Worm (Caenorhabditis elegans) whole organism, early embryonic: ENCODE measurements around the gene srx-28.

Source experiments
- B0310.2 ChIP-seq: sonication (generic microtip); optimal IDR thresholded peaks from 2 replicates; lab custom pipeline; 2016; ENCODE audit warnings: mild to moderate bottlenecking, missing genetic modification characterization, missing compliant biosample characterization
- ama-1 ChIP-seq: fragments of 150-350 bp; optimal IDR thresholded peaks from 2 replicates; lab custom pipeline; 2014
- ceh-36 ChIP-seq: sonication (generic microtip); optimal IDR thresholded peaks from 2 replicates; lab custom pipeline; 2016; ENCODE audit warnings: missing genetic modification characterization, inconsistent platforms, missing compliant biosample characterization
- flt-1 ChIP-seq: fragments of 200-800 bp; sonication (Bioruptor generic); IDR thresholded peaks from 2 replicates; pipeline ENCODE4 v1.3.6; 2022; ENCODE audit warnings: missing genetic modification characterization, missing compliant biosample characterization
- hnd-1 ChIP-seq: sonication (generic microtip); optimal IDR thresholded peaks from 2 replicates; lab custom pipeline; 2016; ENCODE audit warnings: missing genetic modification characterization, missing compliant biosample characterization
- pes-1 ChIP-seq: fragments of 200-800 bp; sonication (Bioruptor generic); IDR thresholded peaks from 2 replicates; pipeline ENCODE4 v1.3.6; 2022; ENCODE audit warnings: missing genetic modification reagents, missing genetic modification characterization, missing compliant biosample characterization
- tbx-37 ChIP-seq: fragments of 200-800 bp; sonication (Bioruptor generic); conservative IDR thresholded peaks from 2 replicates; pipeline ENCODE4 v1.3.6; 2022; ENCODE audit warnings: missing genetic modification reagents, missing genetic modification characterization, missing compliant biosample characterization
- tra-4 ChIP-seq: sonication (generic microtip); optimal IDR thresholded peaks from 2 replicates; lab custom pipeline; 2017; ENCODE audit warnings: missing genetic modification characterization, missing compliant biosample characterization

ce11 chrV:2718688-2719185 is 38.3 kb downstream of the srx-28 start, which contains the start of gene srt-29:
- TF ChIP-seq flt-1 (no peak), ama-1 (lab: Kevin White, UChicago) (no peak), ceh-36 (tag; lab: Kevin White, UChicago) (no peak), B0310.2 (tag; lab: Kevin White, UChicago) (no peak), hnd-1 (tag; lab: Kevin White, UChicago) (no peak), pes-1 (GFP tag; lab: Robert Waterston, UW) (no peak), tbx-37 (GFP tag; lab: Robert Waterston, UW) (no peak), tra-4 (tag; lab: Kevin White, UChicago) (no peak)
